Fruit fly (Drosophila melanogaster) whole organism, prepupa: Measurements from ENCODE around the gene Hipk.

Experiments used
- Blimp-1 ChIP-seq: fragments of 200-800 bp; sonication (Bioruptor generic); optimal IDR thresholded peaks from 3 replicates; lab custom pipeline; 2017; ENCODE audit warnings: missing biosample characterization, missing genetic modification characterization, mild to moderate bottlenecking, moderate library complexity, missing genetic modification reagents
- CG10631 ChIP-seq: fragments of 200-800 bp; sonication (Bioruptor generic); optimal IDR thresholded peaks from 2 replicates; lab custom pipeline; 2016; ENCODE audit warnings: missing biosample characterization, missing genetic modification characterization
- CG10669 ChIP-seq: fragments of 200-800 bp; sonication (Bioruptor generic); optimal IDR thresholded peaks from 3 replicates; lab custom pipeline; 2018; ENCODE audit warnings: missing biosample characterization, mild to moderate bottlenecking, missing genetic modification characterization, moderate library complexity
- CG11902 ChIP-seq: fragments of 200-800 bp; sonication (Bioruptor generic); optimal IDR thresholded peaks from 3 replicates; lab custom pipeline; 2016; ENCODE audit warnings: missing biosample characterization, missing genetic modification characterization
- CG1621 ChIP-seq: fragments of 200-800 bp; sonication (Bioruptor generic); optimal IDR thresholded peaks from 3 replicates; lab custom pipeline; 2018; ENCODE audit warnings: missing biosample characterization, mild to moderate bottlenecking, missing genetic modification characterization
- CG16779 ChIP-seq: fragments of 200-800 bp; sonication (Bioruptor generic); optimal IDR thresholded peaks from 3 replicates; lab custom pipeline; 2017; ENCODE audit warnings: missing biosample characterization, mild to moderate bottlenecking, missing genetic modification characterization
- CG3032 ChIP-seq: fragments of 200-800 bp; optimal IDR thresholded peaks from 2 replicates; lab custom pipeline; 2019; ENCODE audit warnings: missing biosample characterization, mild to moderate bottlenecking, missing genetic modification characterization, moderate library complexity
- CG31627 ChIP-seq: fragments of 200-800 bp; sonication (Bioruptor generic); optimal IDR thresholded peaks from 3 replicates; lab custom pipeline; 2016; ENCODE audit warnings: missing biosample characterization, missing genetic modification characterization
- CG32006 ChIP-seq: fragments of 200-800 bp; sonication (Bioruptor generic); optimal IDR thresholded peaks from 3 replicates; lab custom pipeline; 2017; ENCODE audit warnings: missing biosample characterization, mild to moderate bottlenecking, missing genetic modification characterization
- CG34406 ChIP-seq: fragments of 200-800 bp; sonication (Bioruptor generic); optimal IDR thresholded peaks from 3 replicates; lab custom pipeline; 2016; ENCODE audit warnings: missing biosample characterization, missing genetic modification characterization
- CG3919 ChIP-seq: fragments of 200-800 bp; sonication (Bioruptor generic); optimal IDR thresholded peaks from 3 replicates; lab custom pipeline; 2016; ENCODE audit warnings: missing biosample characterization, missing genetic modification characterization
- CG4318 ChIP-seq: fragments of 200-800 bp; sonication (Bioruptor generic); optimal IDR thresholded peaks from 3 replicates; lab custom pipeline; 2017; ENCODE audit warnings: missing biosample characterization, mild to moderate bottlenecking, missing genetic modification characterization
- CG6163 ChIP-seq: fragments of 200-800 bp; sonication (Bioruptor generic); IDR thresholded peaks from 3 replicates; pipeline ENCODE4 v1.3.6; 2022; ENCODE audit warnings: missing biosample characterization, missing genetic modification characterization
- CG6276 ChIP-seq: fragments of 200-800 bp; sonication (Bioruptor generic); optimal IDR thresholded peaks from 2 replicates; lab custom pipeline; 2017; ENCODE audit warnings: missing biosample characterization, mild to moderate bottlenecking, missing genetic modification characterization
- CG6808 ChIP-seq: fragments of 200-800 bp; sonication (Bioruptor generic); optimal IDR thresholded peaks from 3 replicates; lab custom pipeline; 2017; ENCODE audit warnings: missing biosample characterization, missing genetic modification characterization, mild to moderate bottlenecking, moderate library complexity, missing genetic modification reagents
- CG6854 ChIP-seq: fragments of 200-800 bp; sonication (Bioruptor generic); optimal IDR thresholded peaks from 2 replicates; lab custom pipeline; 2017; ENCODE audit warnings: missing biosample characterization, mild to moderate bottlenecking, missing genetic modification characterization
- CG7368 ChIP-seq: fragments of 200-800 bp; sonication (Bioruptor generic); optimal IDR thresholded peaks from 3 replicates; lab custom pipeline; 2016; ENCODE audit warnings: missing biosample characterization, missing genetic modification characterization
- CG8319 ChIP-seq: fragments of 200-800 bp; sonication (Bioruptor generic); optimal IDR thresholded peaks from 3 replicates; lab custom pipeline; 2016; ENCODE audit warnings: missing biosample characterization, missing genetic modification characterization
- CG8632 ChIP-seq: fragments of 200-800 bp; sonication (Bioruptor generic); optimal IDR thresholded peaks from 3 replicates; lab custom pipeline; 2016; ENCODE audit warnings: missing biosample characterization, missing genetic modification characterization
- CG9139 ChIP-seq: fragments of 200-800 bp; sonication (Bioruptor generic); optimal IDR thresholded peaks from 3 replicates; lab custom pipeline; 2017; ENCODE audit warnings: missing biosample characterization, mild to moderate bottlenecking, missing genetic modification characterization
- Eip75B ChIP-seq: fragments of 200-800 bp; sonication (Bioruptor generic); optimal IDR thresholded peaks from 3 replicates; lab custom pipeline; 2016; ENCODE audit warnings: missing biosample characterization, missing genetic modification characterization
- Ets21C ChIP-seq: fragments of 200-800 bp; sonication (Bioruptor generic); optimal IDR thresholded peaks from 3 replicates; lab custom pipeline; 2016; ENCODE audit warnings: missing biosample characterization, missing genetic modification characterization
- Gug ChIP-seq: fragments of 200-800 bp; sonication (Bioruptor generic); IDR thresholded peaks from 2 replicates; pipeline ENCODE4 v1.3.6; 2022; ENCODE audit warnings: missing biosample characterization, missing genetic modification characterization
- Hr38 ChIP-seq: sonication (Bioruptor generic); optimal IDR thresholded peaks from 2 replicates; lab custom pipeline; 2016; ENCODE audit warnings: missing biosample characterization, missing genetic modification characterization
- Hr39 ChIP-seq: fragments of 200-800 bp; sonication (Bioruptor generic); optimal IDR thresholded peaks from 2 replicates; lab custom pipeline; 2016; ENCODE audit warnings: missing biosample characterization, missing genetic modification characterization
- Hr4 ChIP-seq: fragments of 200-800 bp; sonication (Bioruptor generic); optimal IDR thresholded peaks from 3 replicates; lab custom pipeline; 2016; ENCODE audit warnings: missing biosample characterization, missing genetic modification characterization
- Lpt ChIP-seq: fragments of 200-800 bp; sonication (Bioruptor generic); optimal IDR thresholded peaks from 3 replicates; lab custom pipeline; 2016; ENCODE audit warnings: missing biosample characterization, missing genetic modification characterization
- Met ChIP-seq: fragments of 200-800 bp; sonication (Bioruptor generic); optimal IDR thresholded peaks from 3 replicates; lab custom pipeline; 2016; ENCODE audit warnings: missing biosample characterization, missing genetic modification characterization
- OdsH ChIP-seq: fragments of 200-800 bp; sonication (Bioruptor generic); optimal IDR thresholded peaks from 3 replicates; lab custom pipeline; 2016; ENCODE audit warnings: missing biosample characterization, missing genetic modification characterization
- Smox ChIP-seq: fragments of 200-800 bp; sonication (Bioruptor generic); optimal IDR thresholded peaks from 3 replicates; lab custom pipeline; 2016; ENCODE audit warnings: missing biosample characterization, missing genetic modification characterization
- Sox14 ChIP-seq: fragments of 200-800 bp; sonication (Bioruptor generic); optimal IDR thresholded peaks from 3 replicates; lab custom pipeline; 2016; ENCODE audit warnings: missing biosample characterization, missing genetic modification characterization
- achi ChIP-seq: fragments of 200-800 bp; sonication (Bioruptor generic); optimal IDR thresholded peaks from 3 replicates; lab custom pipeline; 2016; ENCODE audit warnings: missing biosample characterization, missing genetic modification characterization
- acj6 ChIP-seq: fragments of 200-800 bp; sonication (Bioruptor generic); optimal IDR thresholded peaks from 3 replicates; lab custom pipeline; 2016; ENCODE audit warnings: missing biosample characterization, missing genetic modification characterization
- cyc ChIP-seq: fragments of 200-800 bp; sonication (Bioruptor generic); optimal IDR thresholded peaks from 3 replicates; lab custom pipeline; 2016; ENCODE audit warnings: missing biosample characterization, missing genetic modification characterization
- dac ChIP-seq: fragments of 200-800 bp; sonication (Bioruptor generic); optimal IDR thresholded peaks from 2 replicates; lab custom pipeline; 2017; ENCODE audit warnings: missing biosample characterization, mild to moderate bottlenecking, missing genetic modification characterization
- dsx ChIP-seq: fragments of 200-800 bp; optimal IDR thresholded peaks from 3 replicates; lab custom pipeline; 2019; ENCODE audit warnings: missing biosample characterization, mild to moderate bottlenecking, missing genetic modification characterization, moderate library complexity; ENCODE audit not compliant: poor library complexity, severe bottlenecking
- eg ChIP-seq: fragments of 200-800 bp; sonication (Bioruptor generic); IDR thresholded peaks from 3 replicates; pipeline ENCODE4 v1.3.6; 2022; ENCODE audit warnings: missing biosample characterization, missing genetic modification characterization
- fd59A ChIP-seq: fragments of 200-800 bp; sonication (Bioruptor generic); optimal IDR thresholded peaks from 2 replicates; lab custom pipeline; 2017; ENCODE audit warnings: missing biosample characterization, mild to moderate bottlenecking, missing genetic modification characterization, missing genetic modification reagents
- fd85E ChIP-seq: fragments of 200-800 bp; sonication (Bioruptor generic); optimal IDR thresholded peaks from 3 replicates; lab custom pipeline; 2016; ENCODE audit warnings: missing biosample characterization, missing genetic modification characterization
- fkh ChIP-seq: fragments of 200-800 bp; sonication (Bioruptor generic); optimal IDR thresholded peaks from 3 replicates; lab custom pipeline; 2017; ENCODE audit warnings: missing biosample characterization, mild to moderate bottlenecking, missing genetic modification characterization, moderate library complexity
- net ChIP-seq: fragments of 200-800 bp; sonication (Bioruptor generic); optimal IDR thresholded peaks from 3 replicates; lab custom pipeline; 2016; ENCODE audit warnings: missing biosample characterization, missing genetic modification characterization
- pdm3 ChIP-seq: fragments of 200-800 bp; sonication (Bioruptor generic); optimal IDR thresholded peaks from 3 replicates; lab custom pipeline; 2016; ENCODE audit warnings: missing biosample characterization, missing genetic modification characterization
- spab ChIP-seq: fragments of 200-800 bp; sonication (Bioruptor generic); optimal IDR thresholded peaks from 2 replicates; lab custom pipeline; 2017; ENCODE audit warnings: missing biosample characterization, mild to moderate bottlenecking, missing genetic modification characterization, missing genetic modification reagents
- ss ChIP-seq, 2 experiments: fragments of 200-800 bp; sonication (Bioruptor generic); optimal IDR thresholded peaks; 2 replicates in 1 of 2; 3 replicates in 1 of 2; lab custom pipeline; 2017 to 2018; ENCODE audit warnings: mild to moderate bottlenecking in 2 of 2, missing biosample characterization in 2 of 2, missing genetic modification characterization in 2 of 2, moderate library complexity in 1 of 2
- svp ChIP-seq: fragments of 200-800 bp; sonication (Bioruptor generic); peaks from one replicate; lab custom pipeline; 2016; ENCODE audit warnings: missing biosample characterization, missing genetic modification characterization
- topi ChIP-seq: fragments of 200-800 bp; sonication (Bioruptor generic); optimal IDR thresholded peaks from 3 replicates; lab custom pipeline; 2016; ENCODE audit warnings: missing biosample characterization, missing genetic modification characterization
- vri ChIP-seq: fragments of 200-800 bp; sonication (Bioruptor generic); optimal IDR thresholded peaks from 3 replicates; lab custom pipeline; 2016; ENCODE audit warnings: missing biosample characterization, mild to moderate bottlenecking, missing genetic modification characterization

Hipk gene

dm6 chr3L:589290-590281, 46.7 kb downstream of the Hipk start (continued):
- TF ChIP-seq acj6 (GFP tag; lab: Kevin White, UChicago) (peak; percentile 86), ss (GFP tag; optimal IDR thresholded peaks at IDR 0.05; lab: Kevin White, UChicago) (peak; percentile 75 to 85), CG8632 (peak; percentile 72), CG8319 (peak; percentile 77), Sox14 (GFP tag; lab: Kevin White, UChicago) (peak; percentile 90), CG6854 (GFP tag; lab: Kevin White, UChicago) (peak; percentile 8), CG9139 (GFP tag; lab: Kevin White, UChicago) (peak; percentile 84), Met (no peak), Blimp-1 (GFP tag; lab: Kevin White, UChicago) (no peak), eg (GFP tag; lab: Robert Waterston, UW) (peak; percentile 94), achi (GFP tag; lab: Kevin White, UChicago) (peak; percentile 83), CG32006 (GFP tag; lab: Kevin White, UChicago) (peak; percentile 79), Eip75B (GFP tag; lab: Kevin White, UChicago) (peak; percentile 89), fkh (GFP tag; lab: Kevin White, UChicago) (no peak), vri (GFP tag; lab: Kevin White, UChicago) (no peak), CG6276 (GFP tag; lab: Kevin White, UChicago) (peak; percentile 68), Ets21C (GFP tag; lab: Kevin White, UChicago) (no peak), CG10669 (peak; percentile 88), CG6163 (peak; percentile 96), dsx (GFP tag; lab: Kevin White, UChicago) (peak; percentile 82), pdm3 (GFP tag; lab: Kevin White, UChicago) (peak; percentile 86)

dm6 chr3L:591370-591769, 48.5 kb downstream of the Hipk start:
- no peak for TF ChIP-seq OdsH (GFP tag; lab: Kevin White, UChicago)
- TF ChIP-seq svp (GFP tag; lab: Kevin White, UChicago) = no peak
- no peak for TF ChIP-seq CG4318
- TF ChIP-seq achi (GFP tag; lab: Kevin White, UChicago) = no peak
- TF ChIP-seq Gug = no peak
- TF ChIP-seq dac (GFP tag; lab: Kevin White, UChicago) = no peak
- no peak for TF ChIP-seq topi (GFP tag; lab: Kevin White, UChicago)
- no peak for TF ChIP-seq spab
- TF ChIP-seq Met = no peak
- TF ChIP-seq CG3032 = peak; percentile 24
- TF ChIP-seq fkh (GFP tag; lab: Kevin White, UChicago) = no peak
- TF ChIP-seq cyc = no peak
- no peak for TF ChIP-seq CG10669
- no peak for TF ChIP-seq CG8632
- no peak for TF ChIP-seq ss (GFP tag; optimal IDR thresholded peaks at IDR 0.05; lab: Kevin White, UChicago)
- no peak for TF ChIP-seq CG9139 (GFP tag; lab: Kevin White, UChicago)
- TF ChIP-seq CG1621 = peak; percentile 26
- TF ChIP-seq Hr4 (GFP tag; lab: Kevin White, UChicago) = no peak
- TF ChIP-seq CG16779 (tag; lab: Kevin White, UChicago) = no peak
- peak; percentile 17 for TF ChIP-seq fd59A (GFP tag; lab: Kevin White, UChicago)
- no peak for TF ChIP-seq Hr39 (GFP tag; lab: Kevin White, UChicago)
- TF ChIP-seq acj6 (GFP tag; lab: Kevin White, UChicago) = no peak
- no peak for TF ChIP-seq Lpt
- TF ChIP-seq CG11902 = no peak
- no peak for TF ChIP-seq fd85E (GFP tag; lab: Kevin White, UChicago)
- TF ChIP-seq CG31627 (GFP tag; lab: Kevin White, UChicago) = no peak
- no peak for TF ChIP-seq CG7368
- no peak for TF ChIP-seq CG32006 (GFP tag; lab: Kevin White, UChicago)
- no peak for TF ChIP-seq Hr38 (GFP tag; lab: Kevin White, UChicago)
- no peak for TF ChIP-seq net
- no peak for TF ChIP-seq CG6854 (GFP tag; lab: Kevin White, UChicago)
- TF ChIP-seq CG6163 = peak; percentile 79
- TF ChIP-seq CG34406 (GFP tag; lab: Kevin White, UChicago) = no peak
- TF ChIP-seq CG3919 (GFP tag; lab: Kevin White, UChicago) = no peak
- no peak for TF ChIP-seq CG6808 (GFP tag; lab: Kevin White, UChicago)
- no peak for TF ChIP-seq CG10631 (GFP tag; lab: Kevin White, UChicago)
- no peak for TF ChIP-seq Smox (GFP tag; lab: Kevin White, UChicago)
